Fruit fly (Drosophila melanogaster) whole organism, adult: ENCODE data around the gene TrissinR.

ENCODE experiments used
- CG11617 ChIP-seq: fragments of 200-800 bp; sonication (Bioruptor generic); optimal IDR thresholded peaks from 2 replicates; lab custom pipeline; 2017; ENCODE audit warnings: mild to moderate bottlenecking, missing biosample characterization, missing genetic modification reagents, missing genetic modification characterization
- CG5204 ChIP-seq: fragments of 200-800 bp; sonication (Bioruptor generic); optimal IDR thresholded peaks from 2 replicates; lab custom pipeline; 2016; ENCODE audit warnings: missing biosample characterization, missing genetic modification characterization
- Crg-1 ChIP-seq: fragments of 200-800 bp; sonication (Bioruptor generic); optimal IDR thresholded peaks from 2 replicates; lab custom pipeline; 2016; ENCODE audit warnings: missing biosample characterization, missing genetic modification characterization
- bab1 ChIP-seq: fragments of 200-800 bp; sonication (Bioruptor generic); optimal IDR thresholded peaks from 3 replicates; lab custom pipeline; 2019; ENCODE audit warnings: missing biosample characterization, mild to moderate bottlenecking, missing genetic modification characterization, moderate library complexity
- cnc ChIP-seq, 2 experiments: fragments of >200 bp; optimal IDR thresholded peaks; 2 replicates each; lab custom pipeline; 2017
- kay ChIP-seq: fragments of 200-800 bp; sonication (Bioruptor generic); peaks from one replicate; lab custom pipeline; 2016; ENCODE audit warnings: missing biosample characterization, missing genetic modification characterization, borderline replicate concordance

DNA sequence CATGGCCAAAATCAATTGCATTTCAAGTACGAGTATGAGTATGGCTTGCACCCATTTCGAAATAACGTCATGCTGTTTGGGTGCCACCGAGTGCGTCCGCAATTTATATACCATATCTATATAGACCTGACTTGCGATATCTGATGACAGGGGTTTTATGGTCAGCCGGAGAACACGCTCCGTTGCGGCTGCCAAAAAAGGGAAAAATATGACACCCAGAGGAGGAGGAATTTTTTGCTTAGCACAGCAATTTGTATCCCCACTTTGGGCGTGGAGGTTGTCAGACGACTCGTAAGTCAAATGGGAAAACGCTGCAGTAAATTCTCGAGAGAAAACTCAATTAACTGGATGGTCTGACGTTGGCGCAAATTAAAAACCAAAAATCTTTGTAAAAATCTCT is 33.0 kb downstream of the TrissinR start:
- TF ChIP-seq kay = no peak
- no peak for TF ChIP-seq Crg-1
- TF ChIP-seq CG11617 (GFP tag; lab: Kevin White, UChicago) = no peak
- TF ChIP-seq bab1 (GFP tag; lab: Kevin White, UChicago) = no peak
- no peak for TF ChIP-seq cnc (optimal IDR thresholded peaks at IDR 0.05; lab: Kevin White, UChicago)
- no peak for TF ChIP-seq CG5204 (GFP tag; lab: Kevin White, UChicago)
